Worm (Caenorhabditis elegans): ENCODE measurements around the gene egl-3.

The egl-3 gene

DNA sequence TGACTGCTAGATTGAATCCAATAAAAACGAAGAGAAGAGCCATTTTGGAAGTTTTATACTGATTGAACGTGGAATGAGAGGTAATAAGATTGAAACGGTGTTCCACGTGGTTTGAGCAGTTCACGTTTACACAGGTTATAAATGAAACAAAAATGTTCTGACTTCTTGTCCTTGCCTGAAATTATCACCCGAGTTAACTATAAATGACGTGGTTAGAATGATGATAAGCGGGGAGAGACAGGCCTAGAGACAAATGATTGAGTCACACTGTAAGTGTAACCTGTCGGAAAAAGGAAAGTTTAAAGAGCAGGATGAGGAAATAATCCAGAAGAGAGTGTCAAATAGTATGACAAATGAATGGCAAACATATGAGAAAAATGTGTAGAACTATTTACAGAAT is 12.6 kb downstream of the egl-3 start, which contains the start of gene C51E3.10:
C51E3.10 (minus strand) TSS at position 181 of the 400 bp plus-strand sequence.
- TF ChIP-seq pbrm-1 (GFP tag; IDR thresholded peaks at IDR 0.05) (no peak), bed-1 (GFP tag; IDR thresholded peaks at IDR 0.05) (no peak), lir-1 (GFP tag; conservative IDR thresholded peaks at IDR 0.05) (no peak), ets-4 (GFP tag; optimal IDR thresholded peaks at IDR 0.05) (peak; percentile 47), let-607 (tag; optimal IDR thresholded peaks at IDR 0.05) (peak; percentile 71 to 80), F39B2.1 (GFP tag; IDR thresholded peaks at IDR 0.05) (no peak), ceh-40 (GFP tag; IDR thresholded peaks at IDR 0.05) (no peak), F57C9.4 (tag; optimal IDR thresholded peaks at IDR 0.05) (no peak), atf-7 (tag; optimal IDR thresholded peaks at IDR 0.05) (peak; percentile 54), nhr-90 (tag; optimal IDR thresholded peaks at IDR 0.05) (peak; percentile 26), F10E7.11 (tag; optimal IDR thresholded peaks at IDR 0.05) (no peak), nfyb-1 (GFP tag; IDR thresholded peaks at IDR 0.05) (0 out of 2 replicates have a peak, but pooled peaks have one; percentile 25), nhr-80 (tag; optimal IDR thresholded peaks at IDR 0.05) (peak; percentile 92), dpff-1 (tag; optimal IDR thresholded peaks at IDR 0.05) (no peak), unc-62 (GFP tag; optimal IDR thresholded peaks at IDR 0.05) (peak; percentile 5)

DNA sequence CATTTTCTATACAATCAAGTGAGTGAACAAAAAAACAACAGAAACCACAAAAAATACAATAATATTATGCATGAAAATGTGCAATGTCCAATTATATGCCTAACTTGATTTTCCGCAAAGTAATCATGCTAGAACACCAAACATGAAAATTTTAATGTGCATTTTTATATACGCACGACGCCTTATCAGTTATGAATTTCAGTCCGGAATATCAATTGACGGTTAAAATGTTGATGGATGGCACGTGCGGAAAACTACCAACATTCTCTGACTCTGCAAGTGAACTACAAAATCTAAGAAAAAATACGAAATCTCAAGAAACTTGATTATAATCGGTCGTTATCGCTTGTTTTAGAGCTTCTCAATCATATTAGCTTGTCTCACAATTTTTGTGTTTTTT is 13.6 kb downstream of the egl-3 start:
- peak; percentile 56 for TF ChIP-seq nhr-80 (tag; optimal IDR thresholded peaks at IDR 0.05)
- TF ChIP-seq zim-3 (tag; optimal IDR thresholded peaks at IDR 0.05): no peak

DNA sequence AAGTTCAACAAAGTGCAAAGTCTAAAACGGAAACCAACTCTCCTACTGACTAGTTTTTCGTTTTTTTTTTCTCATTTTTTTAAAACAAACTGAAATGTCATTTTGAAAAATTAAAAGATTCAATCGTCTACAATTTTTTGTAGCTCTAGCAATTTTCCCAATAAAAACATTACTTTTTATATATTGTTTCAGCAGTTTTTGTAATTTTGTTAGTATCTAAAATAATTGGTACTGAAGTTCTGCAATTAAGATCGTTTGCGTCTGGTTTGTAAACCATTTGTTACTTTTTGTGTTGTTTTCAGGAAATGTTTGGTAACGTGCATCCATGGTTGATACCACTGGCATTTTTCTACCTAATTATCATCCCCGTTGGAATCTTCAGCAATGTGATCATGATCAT is 15.0 kb downstream of the egl-3 start, which contains the start of gene srsx-30:
srsx-30 (plus strand) TSS at position 301 of the 400 bp plus-strand sequence.
- TF ChIP-seq F49E8.2 (tag; optimal IDR thresholded peaks at IDR 0.05; ENCODE audit: insufficient read depth) (no peak), ceh-27 (GFP tag; optimal IDR thresholded peaks at IDR 0.05) (no peak), xnd-1 (tag; optimal IDR thresholded peaks at IDR 0.05) (no peak)

DNA sequence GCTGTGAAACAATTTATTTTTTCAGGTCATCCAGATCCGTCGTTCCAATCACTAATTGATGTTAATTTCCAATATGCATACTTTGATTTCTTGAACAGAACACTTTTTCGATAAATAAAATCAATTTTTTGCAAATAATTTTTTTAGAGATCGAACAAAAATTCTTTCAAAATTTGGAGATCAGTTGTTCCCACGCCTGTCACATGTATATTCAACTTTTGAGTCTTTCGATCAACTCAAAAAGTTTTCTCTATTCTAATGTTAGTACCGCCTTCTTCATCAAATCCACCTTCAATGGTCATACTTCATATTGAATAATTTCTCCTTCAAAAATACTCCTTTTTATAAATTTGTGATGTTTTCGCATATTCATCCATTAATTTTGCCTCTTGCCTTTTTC is 18.9 kb downstream of the egl-3 start, which contains the start of gene srsx-29:
srsx-29 (plus strand) TSS at position 301 of the 400 bp plus-strand sequence.
- TF ChIP-seq ztf-3 (GFP tag; optimal IDR thresholded peaks at IDR 0.05): no peak
- no peak for TF ChIP-seq nhr-90 (tag; optimal IDR thresholded peaks at IDR 0.05)
- no peak for TF ChIP-seq ceh-100 (GFP tag; IDR thresholded peaks at IDR 0.05)
- TF ChIP-seq egl-44 (GFP tag; IDR thresholded peaks at IDR 0.05): no peak
- TF ChIP-seq mes-4 (tag; optimal IDR thresholded peaks at IDR 0.05): no peak
- no peak for TF ChIP-seq rpc-1 (optimal IDR thresholded peaks at IDR 0.05)
- TF ChIP-seq rpc-1 (tag; optimal IDR thresholded peaks at IDR 0.05): no peak
- TF ChIP-seq lir-1 (GFP tag; conservative IDR thresholded peaks at IDR 0.05): no peak
- TF ChIP-seq Y53G8AR.9 (GFP tag; conservative IDR thresholded peaks at IDR 0.05): no peak
- no peak for TF ChIP-seq sdz-38 (tag; optimal IDR thresholded peaks at IDR 0.05)
- TF ChIP-seq B0019.2 (GFP tag; conservative IDR thresholded peaks at IDR 0.05): no peak

DNA sequence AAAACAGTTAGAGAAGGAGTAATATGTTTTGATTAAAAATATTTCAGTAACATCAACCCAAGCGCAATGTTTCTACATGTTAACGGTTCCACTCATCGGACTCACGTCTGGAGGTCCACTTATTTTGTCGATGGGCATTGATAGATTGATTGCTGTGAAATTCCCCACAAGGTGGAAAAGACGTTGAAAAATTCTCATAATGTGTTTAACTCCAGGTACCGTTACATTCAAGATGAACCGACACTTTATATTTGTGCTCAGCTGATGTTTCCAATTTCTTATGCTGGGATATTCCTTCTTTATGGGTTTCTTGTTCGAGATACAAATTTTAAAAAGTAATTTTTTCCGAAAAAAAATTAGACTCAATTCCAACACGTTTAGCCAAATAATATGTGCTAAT is 20.5 kb downstream of the egl-3 start:
- TF ChIP-seq ztf-26 (tag; optimal IDR thresholded peaks at IDR 0.05) (no peak), ceh-58 (GFP tag; IDR thresholded peaks at IDR 0.05) (no peak)

DNA sequence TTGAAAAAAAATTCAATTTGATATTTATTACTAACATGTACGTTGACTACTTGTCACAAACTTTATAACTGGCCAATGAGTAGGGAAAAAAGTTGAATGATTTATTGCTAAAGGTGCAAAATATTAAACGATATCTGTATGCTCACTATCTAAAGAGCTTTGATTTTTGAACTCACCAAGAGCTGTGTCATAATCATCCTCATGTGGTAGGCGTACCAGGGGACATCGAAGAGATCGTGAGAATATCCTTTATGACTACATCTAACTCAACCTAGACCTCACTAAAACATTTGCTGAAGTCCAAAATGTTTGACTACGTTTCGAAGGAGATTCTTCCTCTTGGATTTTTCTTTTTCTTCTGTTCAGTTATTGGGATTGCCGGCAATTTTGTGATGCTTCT is 21.3 kb downstream of the egl-3 start, which contains the start of gene srsx-28:
srsx-28 (plus strand) TSS at position 301 of the 400 bp plus-strand sequence.
- TF ChIP-seq ztf-3 (GFP tag; optimal IDR thresholded peaks at IDR 0.05): no peak
- TF ChIP-seq ceh-40 (GFP tag; IDR thresholded peaks at IDR 0.05): no peak
- no peak for TF ChIP-seq ztf-22 (GFP tag; optimal IDR thresholded peaks at IDR 0.05)
- TF ChIP-seq hsf-1 (GFP tag; IDR thresholded peaks at IDR 0.05): no peak
- TF ChIP-seq lin-54 (GFP tag; optimal IDR thresholded peaks at IDR 0.05): no peak
- no peak for TF ChIP-seq ekl-4 (GFP tag; IDR thresholded peaks at IDR 0.05)
- TF ChIP-seq hmg-1.2 (GFP tag; IDR thresholded peaks at IDR 0.05): no peak
- no peak for TF ChIP-seq cebp-1 (GFP tag; IDR thresholded peaks at IDR 0.05)
- no peak for TF ChIP-seq cebp-1 (tag; optimal IDR thresholded peaks at IDR 0.05)
- no peak for TF ChIP-seq unc-130 (GFP tag; optimal IDR thresholded peaks at IDR 0.05)
- TF ChIP-seq F22D6.2 (tag; optimal IDR thresholded peaks at IDR 0.05): no peak
- TF ChIP-seq F57C9.4 (tag; optimal IDR thresholded peaks at IDR 0.05): no peak
- no peak for TF ChIP-seq die-1 (tag; optimal IDR thresholded peaks at IDR 0.05)
- TF ChIP-seq tlf-1 (GFP tag; optimal IDR thresholded peaks at IDR 0.05): no peak
- TF ChIP-seq nhr-80 (tag; optimal IDR thresholded peaks at IDR 0.05): no peak
- no peak for TF ChIP-seq madf-6 (GFP tag; IDR thresholded peaks at IDR 0.05)
- TF ChIP-seq ceh-27 (GFP tag; optimal IDR thresholded peaks at IDR 0.05): no peak
- no peak for TF ChIP-seq F10E7.11 (tag; optimal IDR thresholded peaks at IDR 0.05)
